Worm (Caenorhabditis elegans) whole organism, L3 larva: ENCODE data around the gene K08B4.7.

Experiments
- R02D3.7 ChIP-seq: fragments of 150-350 bp; optimal IDR thresholded peaks from 2 replicates; lab custom pipeline; 2014; ENCODE audit warnings: missing biosample characterization, missing genetic modification characterization
- ZK546.5 ChIP-seq: sonication (generic microtip); optimal IDR thresholded peaks from 2 replicates; lab custom pipeline; 2017; ENCODE audit warnings: missing biosample characterization, missing genetic modification characterization
- aly-2 ChIP-seq: fragments of 150-350 bp; optimal IDR thresholded peaks from 2 replicates; lab custom pipeline; 2014; ENCODE audit warnings: missing biosample characterization, missing genetic modification characterization
- ama-1 ChIP-seq: fragments of 150-350 bp; optimal IDR thresholded peaks from 2 replicates; lab custom pipeline; 2018
- ceh-16 ChIP-seq: sonication (generic microtip); optimal IDR thresholded peaks from 2 replicates; lab custom pipeline; 2017; ENCODE audit warnings: missing biosample characterization, missing genetic modification characterization
- ceh-28 ChIP-seq: fragments of 150-350 bp; optimal IDR thresholded peaks from 2 replicates; lab custom pipeline; 2014; ENCODE audit warnings: missing biosample characterization, missing genetic modification reagents, missing genetic modification characterization
- ceh-82 ChIP-seq: fragments of 150-350 bp; optimal IDR thresholded peaks from 2 replicates; lab custom pipeline; 2014; ENCODE audit warnings: missing biosample characterization, missing genetic modification characterization
- ceh-9 ChIP-seq: sonication (generic microtip); optimal IDR thresholded peaks from 2 replicates; lab custom pipeline; 2018; ENCODE audit warnings: missing biosample characterization, missing genetic modification characterization
- egl-27 ChIP-seq: sonication (generic microtip); optimal IDR thresholded peaks from 4 replicates; lab custom pipeline; 2017; ENCODE audit warnings: missing biosample characterization, missing genetic modification reagents, missing genetic modification characterization
- egl-5 ChIP-seq: fragments of 150-350 bp; optimal IDR thresholded peaks from 2 replicates; lab custom pipeline; 2017; ENCODE audit warnings: missing biosample characterization, missing genetic modification reagents, missing genetic modification characterization, inconsistent platforms
- elt-1 ChIP-seq: fragments of 150-350 bp; optimal IDR thresholded peaks from 2 replicates; lab custom pipeline; 2014; ENCODE audit warnings: missing biosample characterization, missing genetic modification characterization
- elt-2 ChIP-seq: sonication (generic microtip); optimal IDR thresholded peaks from 2 replicates; lab custom pipeline; 2016; ENCODE audit warnings: missing genetic modification reagents, mild to moderate bottlenecking, missing genetic modification characterization, missing compliant biosample characterization
- elt-3 ChIP-seq, 3 experiments: fragments of 150-350 bp in 1 of 3; sonication (generic microtip) in 2 of 3; optimal IDR thresholded peaks; 2 replicates in 2 of 3; 4 replicates in 1 of 3; lab custom pipeline; 2014 to 2017; ENCODE audit warnings: missing biosample characterization in 3 of 3, missing genetic modification characterization in 3 of 3
- eor-1 ChIP-seq, 2 experiments: fragments of 150-350 bp; optimal IDR thresholded peaks; 2 replicates each; lab custom pipeline; 2014 to 2018; ENCODE audit warnings: missing biosample characterization in 2 of 2, missing genetic modification characterization in 2 of 2
- fkh-10 ChIP-seq: sonication (generic microtip); optimal IDR thresholded peaks from 2 replicates; lab custom pipeline; 2017; ENCODE audit warnings: missing biosample characterization, missing genetic modification reagents, missing genetic modification characterization
- fkh-2 ChIP-seq: fragments of 150-350 bp; optimal IDR thresholded peaks from 2 replicates; lab custom pipeline; 2014; ENCODE audit warnings: missing biosample characterization, missing genetic modification reagents, missing genetic modification characterization
- hmg-11 ChIP-seq: sonication (generic microtip); optimal IDR thresholded peaks from 2 replicates; lab custom pipeline; 2016; ENCODE audit warnings: missing genetic modification characterization, missing compliant biosample characterization
- jun-1 ChIP-seq: fragments of 150-350 bp; optimal IDR thresholded peaks from 2 replicates; lab custom pipeline; 2014; ENCODE audit warnings: missing biosample characterization, missing genetic modification reagents, missing genetic modification characterization
- lin-15B ChIP-seq: fragments of 150-350 bp; optimal IDR thresholded peaks from 2 replicates; lab custom pipeline; 2014; ENCODE audit warnings: missing biosample characterization, missing genetic modification characterization
- lin-39 ChIP-seq: fragments of 150-350 bp; optimal IDR thresholded peaks from 2 replicates; lab custom pipeline; 2018; ENCODE audit warnings: missing biosample characterization, missing genetic modification reagents, missing genetic modification characterization
- lsy-12 ChIP-seq: sonication (generic microtip); optimal IDR thresholded peaks from 2 replicates; lab custom pipeline; 2016; ENCODE audit warnings: mild to moderate bottlenecking, missing genetic modification characterization, missing compliant biosample characterization
- mdl-1 ChIP-seq: fragments of 150-350 bp; optimal IDR thresholded peaks from 2 replicates; lab custom pipeline; 2014; ENCODE audit warnings: missing biosample characterization, missing genetic modification characterization
- mml-1 ChIP-seq: fragments of 150-350 bp; sonication (generic microtip); optimal IDR thresholded peaks from 3 replicates; lab custom pipeline; 2014; ENCODE audit warnings: missing biosample characterization, missing genetic modification characterization
- nfya-1 ChIP-seq: sonication (generic microtip); optimal IDR thresholded peaks from 2 replicates; lab custom pipeline; 2017; ENCODE audit warnings: missing genetic modification characterization, mild to moderate bottlenecking, missing compliant biosample characterization, antibody characterized with exemption, moderate library complexity; ENCODE audit not compliant: insufficient read depth
- nhr-11 ChIP-seq: fragments of 150-350 bp; optimal IDR thresholded peaks from 2 replicates; lab custom pipeline; 2014; ENCODE audit warnings: missing biosample characterization, missing genetic modification characterization
- nhr-12 ChIP-seq: fragments of 150-350 bp; optimal IDR thresholded peaks from 2 replicates; lab custom pipeline; 2014; ENCODE audit warnings: missing biosample characterization, missing genetic modification characterization
- nhr-23 ChIP-seq: fragments of 150-350 bp; optimal IDR thresholded peaks from 2 replicates; lab custom pipeline; 2014; ENCODE audit warnings: missing biosample characterization, missing genetic modification reagents, missing genetic modification characterization
- nhr-237 ChIP-seq: fragments of 150-350 bp; optimal IDR thresholded peaks from 2 replicates; lab custom pipeline; 2014; ENCODE audit warnings: missing biosample characterization, missing genetic modification characterization
- nhr-25 ChIP-seq: sonication (generic microtip); optimal IDR thresholded peaks from 2 replicates; lab custom pipeline; 2017; ENCODE audit warnings: missing biosample characterization, missing genetic modification characterization
- nhr-28 ChIP-seq: fragments of 150-350 bp; optimal IDR thresholded peaks from 2 replicates; lab custom pipeline; 2014; ENCODE audit warnings: missing biosample characterization, missing genetic modification characterization
- nhr-67 ChIP-seq: fragments of 150-350 bp; optimal IDR thresholded peaks from 2 replicates; lab custom pipeline; 2014; ENCODE audit warnings: missing biosample characterization, missing genetic modification characterization
- nhr-76 ChIP-seq: fragments of 150-350 bp; sonication (generic microtip); optimal IDR thresholded peaks from 5 replicates; lab custom pipeline; 2014; ENCODE audit warnings: missing biosample characterization, missing genetic modification characterization
- nhr-77 ChIP-seq: fragments of 150-350 bp; optimal IDR thresholded peaks from 2 replicates; lab custom pipeline; 2014; ENCODE audit warnings: missing biosample characterization, missing genetic modification characterization
- pqm-1 ChIP-seq: fragments of 150-350 bp; optimal IDR thresholded peaks from 2 replicates; lab custom pipeline; 2017; ENCODE audit warnings: missing biosample characterization, missing genetic modification characterization, inconsistent platforms
- sea-2 ChIP-seq: fragments of 150-350 bp; sonication (generic microtip); optimal IDR thresholded peaks from 4 replicates; lab custom pipeline; 2014; ENCODE audit warnings: missing biosample characterization, missing genetic modification reagents, missing genetic modification characterization
- skn-1 ChIP-seq: fragments of 150-350 bp; optimal IDR thresholded peaks from 2 replicates; lab custom pipeline; 2014; ENCODE audit warnings: missing biosample characterization, missing genetic modification characterization
- snpc-4 ChIP-seq: fragments of 150-350 bp; optimal IDR thresholded peaks from 2 replicates; lab custom pipeline; 2014; ENCODE audit warnings: missing biosample characterization, missing genetic modification characterization
- tbx-2 ChIP-seq: sonication (generic microtip); optimal IDR thresholded peaks from 2 replicates; lab custom pipeline; 2016; ENCODE audit warnings: mild to moderate bottlenecking, missing genetic modification characterization, missing compliant biosample characterization
- unc-39 ChIP-seq: sonication (generic microtip); optimal IDR thresholded peaks from 4 replicates; lab custom pipeline; 2017; ENCODE audit warnings: missing biosample characterization, missing genetic modification characterization
- unc-62 ChIP-seq: fragments of 150-350 bp; sonication (generic microtip); optimal IDR thresholded peaks from 4 replicates; lab custom pipeline; 2014; ENCODE audit warnings: missing biosample characterization, missing genetic modification reagents, missing genetic modification characterization
- zag-1 ChIP-seq: fragments of 150-350 bp; optimal IDR thresholded peaks from 2 replicates; lab custom pipeline; 2014; ENCODE audit warnings: missing biosample characterization, missing genetic modification characterization
- ztf-11 ChIP-seq: fragments of 150-350 bp; optimal IDR thresholded peaks from 2 replicates; lab custom pipeline; 2014; ENCODE audit warnings: missing biosample characterization, missing genetic modification characterization
- ztf-4 ChIP-seq: fragments of 150-350 bp; optimal IDR thresholded peaks from 2 replicates; lab custom pipeline; 2014; ENCODE audit warnings: missing biosample characterization, missing genetic modification characterization

K08B4.7 gene

DNA sequence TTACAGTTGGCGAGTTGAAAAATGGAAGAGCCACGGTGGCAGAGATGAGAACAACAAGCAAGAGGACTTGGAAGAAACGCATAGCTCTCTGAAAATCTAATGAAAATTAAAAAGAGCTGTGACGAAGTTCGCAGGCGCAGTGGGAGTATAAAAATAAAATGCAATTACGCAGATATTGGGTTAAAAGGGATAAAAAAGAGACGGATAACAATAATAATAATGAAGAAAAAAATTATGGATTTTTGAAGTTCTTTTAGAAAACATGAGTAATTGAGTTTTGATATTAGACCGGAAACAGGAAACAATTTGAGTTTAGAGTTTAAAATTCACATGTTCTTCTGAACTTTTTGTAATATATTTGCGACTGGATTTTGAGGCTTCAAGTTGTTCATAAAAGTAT, 20.1 kb upstream of the K08B4.7 start, which contains the start of gene M03D4.3:
TSS of gene M03D4.3 (minus strand) at position 101 of the 400 bp plus-strand sequence.
- TF ChIP-seq ceh-9 (tag; lab: Kevin White, UChicago) (no peak), lin-39 (tag; lab: Kevin White, UChicago) (no peak), egl-27 (tag; lab: Kevin White, UChicago) (no peak), eor-1 (tag; optimal IDR thresholded peaks at IDR 0.05; lab: Kevin White, UChicago) (no peak), ceh-82 (tag; lab: Kevin White, UChicago) (no peak), nhr-25 (tag; lab: Kevin White, UChicago) (no peak), fkh-2 (no peak)
- TF ChIP-seq, all 47 proteins: peak for 0

DNA sequence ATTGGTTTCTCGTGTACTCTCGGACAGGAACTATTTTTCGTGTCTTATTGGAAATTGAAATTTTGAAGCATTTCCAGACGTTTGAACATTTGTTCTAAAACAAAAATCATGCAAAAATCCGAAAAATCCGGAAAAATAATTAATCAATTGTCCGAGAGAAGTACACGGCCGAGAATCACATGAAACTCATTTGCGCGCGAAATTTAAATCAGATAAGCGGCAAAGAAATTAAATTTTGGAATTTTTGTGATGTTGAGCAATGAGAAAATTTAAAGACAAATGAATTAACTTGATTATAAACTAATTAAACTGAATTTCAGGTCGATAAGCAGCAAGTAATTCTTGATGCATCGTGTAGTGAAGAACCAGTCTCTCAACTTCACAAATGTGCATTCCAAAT, 16.5 kb upstream of the K08B4.7 start:
- no peak for TF ChIP-seq nhr-12 (tag; lab: Kevin White, UChicago)
- no peak for TF ChIP-seq nhr-23
- TF ChIP-seq fkh-2, result no peak
- TF ChIP-seq ama-1 (lab: Kevin White, UChicago), result no peak
- TF ChIP-seq pqm-1 (tag; lab: Kevin White, UChicago), result no peak
- TF ChIP-seq mml-1 (tag; lab: Kevin White, UChicago), result no peak
- TF ChIP-seq nhr-25 (tag; lab: Kevin White, UChicago), result no peak
- TF ChIP-seq elt-2 (tag; lab: Kevin White, UChicago), result no peak
- no peak for TF ChIP-seq unc-62 (GFP tag; lab: Kevin White, UChicago)
- no peak for TF ChIP-seq fkh-10
- TF ChIP-seq zag-1 (tag; lab: Kevin White, UChicago), result no peak
- TF ChIP-seq ceh-9 (tag; lab: Kevin White, UChicago), result no peak
- TF ChIP-seq nhr-11 (tag; lab: Kevin White, UChicago), result no peak
- TF ChIP-seq nfya-1 (tag; lab: Kevin White, UChicago), result no peak
- TF ChIP-seq egl-27 (tag; lab: Kevin White, UChicago), result no peak
- TF ChIP-seq ztf-11 (tag; lab: Kevin White, UChicago), result no peak
- TF ChIP-seq tbx-2, result no peak

- TF ChIP-seq ceh-28 (no peak), zag-1 (tag; lab: Kevin White, UChicago) (no peak), nhr-76 (tag; lab: Kevin White, UChicago) (no peak), pqm-1 (tag; lab: Kevin White, UChicago) (no peak), nhr-25 (tag; lab: Kevin White, UChicago) (no peak), R02D3.7 (tag; lab: Kevin White, UChicago) (no peak), ztf-4 (tag; lab: Kevin White, UChicago) (no peak), ceh-9 (tag; lab: Kevin White, UChicago) (no peak), nfya-1 (tag; lab: Kevin White, UChicago) (no peak), lsy-12 (tag; lab: Kevin White, UChicago) (no peak), mdl-1 (no peak), nhr-67 (no peak), ZK546.5 (tag; lab: Kevin White, UChicago) (no peak), elt-3 (tag; optimal IDR thresholded peaks at IDR 0.05; lab: Kevin White, UChicago) (no peak), snpc-4 (tag; lab: Kevin White, UChicago) (no peak), tbx-2 (no peak), hmg-11 (tag; lab: Kevin White, UChicago) (no peak)
Measured at ce11 chrIV:6104446-6104845, 12.2 kb upstream of the K08B4.7 start.

DNA sequence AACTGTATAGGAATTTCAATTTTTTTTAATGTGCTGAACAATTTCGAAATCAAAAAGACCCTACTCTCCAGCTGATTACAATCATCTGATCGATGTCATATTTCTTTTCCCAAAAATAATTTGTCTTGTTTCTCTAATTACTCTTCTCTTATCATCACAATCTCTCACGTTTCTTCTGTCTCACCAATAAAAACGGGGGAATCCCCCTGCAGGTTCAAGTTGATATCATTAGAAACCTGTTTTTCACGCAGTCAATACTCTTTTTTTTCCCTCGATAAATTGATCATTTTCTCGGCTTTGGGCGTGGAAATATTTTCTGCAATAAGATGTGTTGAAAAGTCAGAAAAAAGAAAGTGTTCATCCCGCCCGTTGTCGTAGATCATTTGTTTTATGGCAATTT, 7.6 kb upstream of the K08B4.7 start:
- TF ChIP-seq pqm-1 (tag; lab: Kevin White, UChicago) (peak; percentile 76), nhr-77 (tag; lab: Kevin White, UChicago) (no peak), egl-5 (tag; lab: Kevin White, UChicago) (no peak), egl-27 (tag; lab: Kevin White, UChicago) (peak; percentile 60), elt-2 (tag; lab: Kevin White, UChicago) (peak; percentile 66), nfya-1 (tag; lab: Kevin White, UChicago) (peak; percentile 51), nhr-237 (tag; lab: Kevin White, UChicago) (no peak), nhr-76 (tag; lab: Kevin White, UChicago) (no peak), ztf-4 (tag; lab: Kevin White, UChicago) (no peak), eor-1 (tag; optimal IDR thresholded peaks at IDR 0.05; lab: Kevin White, UChicago) (no peak), jun-1 (no peak), ztf-11 (tag; lab: Kevin White, UChicago) (no peak), lsy-12 (tag; lab: Kevin White, UChicago) (no peak), tbx-2 (no peak), nhr-25 (tag; lab: Kevin White, UChicago) (peak; percentile 17), unc-62 (GFP tag; lab: Kevin White, UChicago) (no peak), ceh-28 (peak; percentile 35), elt-1 (tag; lab: Kevin White, UChicago) (no peak), aly-2 (tag; lab: Kevin White, UChicago) (no peak), nhr-11 (tag; lab: Kevin White, UChicago) (no peak), hmg-11 (tag; lab: Kevin White, UChicago) (no peak), skn-1 (no peak), fkh-10 (no peak), ama-1 (lab: Kevin White, UChicago) (no peak), R02D3.7 (tag; lab: Kevin White, UChicago) (no peak), snpc-4 (tag; lab: Kevin White, UChicago) (no peak), fkh-2 (no peak), mml-1 (tag; lab: Kevin White, UChicago) (no peak), ZK546.5 (tag; lab: Kevin White, UChicago) (no peak), unc-39 (no peak), ceh-16 (tag; lab: Kevin White, UChicago) (no peak), lin-15B (tag; lab: Kevin White, UChicago) (no peak), sea-2 (GFP tag; lab: Kevin White, UChicago) (no peak), nhr-28 (tag; lab: Kevin White, UChicago) (no peak), ceh-82 (tag; lab: Kevin White, UChicago) (no peak), nhr-12 (tag; lab: Kevin White, UChicago) (no peak), mdl-1 (no peak)
